Worm (Caenorhabditis elegans) whole organism, young adult: ENCODE data around the gene fbxb-79.

Experiments used
- B0019.2 ChIP-seq: fragments of 200-800 bp; sonication (Bioruptor generic); conservative IDR thresholded peaks from 2 replicates; pipeline ENCODE4 v1.3.6; 2022; ENCODE audit warnings: missing genetic modification reagents, missing genetic modification characterization, missing compliant biosample characterization
- F52B5.7 ChIP-seq: sonication (generic microtip); optimal IDR thresholded peaks from 2 replicates; lab custom pipeline; 2016; ENCODE audit warnings: mild to moderate bottlenecking, missing genetic modification characterization, missing compliant biosample characterization
- K12H6.12 ChIP-seq: fragments of 200-800 bp; sonication (Bioruptor generic); optimal IDR thresholded peaks from 2 replicates; lab custom pipeline; 2018; ENCODE audit warnings: mild to moderate bottlenecking, missing genetic modification characterization, missing compliant biosample characterization
- Y53F4B.3 ChIP-seq: fragments of 200-800 bp; sonication (Bioruptor generic); IDR thresholded peaks from 2 replicates; pipeline ENCODE4 v1.3.6; 2022; ENCODE audit warnings: missing genetic modification reagents, missing genetic modification characterization, missing compliant biosample characterization
- Y53G8AR.9 ChIP-seq: fragments of 200-800 bp; sonication (Bioruptor generic); conservative IDR thresholded peaks from 2 replicates; pipeline ENCODE4 v1.3.6; 2022; ENCODE audit warnings: missing genetic modification reagents, missing genetic modification characterization, missing compliant biosample characterization
- ZK185.1 ChIP-seq: sonication (generic microtip); optimal IDR thresholded peaks from 2 replicates; lab custom pipeline; 2016; ENCODE audit warnings: mild to moderate bottlenecking, missing genetic modification characterization, missing compliant biosample characterization; ENCODE audit not compliant: poor library complexity, severe bottlenecking
- ama-1 ChIP-seq, 3 experiments: fragments of 150-350 bp in 1 of 3; sonication (generic microtip) in 2 of 3; optimal IDR thresholded peaks; 2 replicates each; lab custom pipeline; 2014 to 2018; ENCODE audit warnings: missing biosample characterization in 2 of 3, missing genetic modification characterization in 2 of 3, missing genetic modification reagents in 2 of 3
- aptf-3 ChIP-seq: fragments of 200-800 bp; sonication (Bioruptor generic); IDR thresholded peaks from 2 replicates; pipeline ENCODE4 v1.3.6; 2022; ENCODE audit warnings: missing genetic modification characterization, missing compliant biosample characterization
- athp-1 ChIP-seq: sonication (generic microtip); optimal IDR thresholded peaks from 2 replicates; lab custom pipeline; 2017; ENCODE audit warnings: mild to moderate bottlenecking, missing genetic modification characterization, missing compliant biosample characterization
- attf-6 ChIP-seq: fragments of 200-800 bp; sonication (Bioruptor generic); IDR thresholded peaks from 2 replicates; pipeline ENCODE4 v1.3.6; 2022; ENCODE audit warnings: missing genetic modification reagents, missing genetic modification characterization, missing compliant biosample characterization
- ccch-3 ChIP-seq: fragments of 200-800 bp; sonication (Bioruptor generic); optimal IDR thresholded peaks from 2 replicates; lab custom pipeline; 2018; ENCODE audit warnings: mild to moderate bottlenecking, missing genetic modification characterization, missing compliant biosample characterization
- ceh-91 ChIP-seq: fragments of 200-800 bp; sonication (Bioruptor generic); IDR thresholded peaks from 2 replicates; pipeline ENCODE4 v1.3.6; 2022; ENCODE audit warnings: missing genetic modification reagents, missing genetic modification characterization, missing compliant biosample characterization
- dpl-1 ChIP-seq: fragments of 150-350 bp; optimal IDR thresholded peaks from 2 replicates; lab custom pipeline; 2014; ENCODE audit warnings: missing biosample characterization, missing genetic modification reagents, missing genetic modification characterization
- egl-18 ChIP-seq: fragments of 200-800 bp; sonication (Bioruptor generic); IDR thresholded peaks from 2 replicates; pipeline ENCODE4 v1.3.6; 2022; ENCODE audit warnings: missing genetic modification reagents, missing genetic modification characterization, missing compliant biosample characterization
- egl-44 ChIP-seq: fragments of 200-800 bp; sonication (Bioruptor generic); IDR thresholded peaks from 2 replicates; pipeline ENCODE4 v1.3.6; 2022; ENCODE audit warnings: missing genetic modification reagents, missing genetic modification characterization, missing compliant biosample characterization
- egrh-3 ChIP-seq: fragments of 200-800 bp; sonication (Bioruptor generic); IDR thresholded peaks from 2 replicates; pipeline ENCODE4 v1.3.6; 2022; ENCODE audit warnings: missing genetic modification reagents, missing genetic modification characterization, missing compliant biosample characterization
- ekl-4 ChIP-seq: fragments of 200-800 bp; sonication (Bioruptor generic); IDR thresholded peaks from 2 replicates; pipeline ENCODE4 v1.3.6; 2022; ENCODE audit warnings: missing genetic modification reagents, missing genetic modification characterization, missing compliant biosample characterization
- ets-4 ChIP-seq: fragments of 200-800 bp; sonication (Bioruptor generic); optimal IDR thresholded peaks from 2 replicates; lab custom pipeline; 2018; ENCODE audit warnings: mild to moderate bottlenecking, missing genetic modification characterization, missing compliant biosample characterization
- lin-26 ChIP-seq: fragments of 200-800 bp; sonication (Bioruptor generic); IDR thresholded peaks from 2 replicates; pipeline ENCODE4 v1.3.6; 2022; ENCODE audit warnings: missing genetic modification reagents, missing genetic modification characterization, missing compliant biosample characterization
- lin-40 ChIP-seq: sonication (generic microtip); optimal IDR thresholded peaks from 2 replicates; lab custom pipeline; 2016; ENCODE audit warnings: missing genetic modification characterization, mild to moderate bottlenecking, missing compliant biosample characterization, missing genotype, missing genetic modification reagents
- lin-54 ChIP-seq: fragments of 200-800 bp; sonication (Bioruptor generic); optimal IDR thresholded peaks from 2 replicates; lab custom pipeline; 2018; ENCODE audit warnings: mild to moderate bottlenecking, missing genetic modification characterization, missing compliant biosample characterization
- lir-1 ChIP-seq: fragments of 200-800 bp; sonication (Bioruptor generic); conservative IDR thresholded peaks from 2 replicates; pipeline ENCODE4 v1.3.6; 2022; ENCODE audit warnings: missing genetic modification reagents, missing genetic modification characterization, missing compliant biosample characterization
- lsl-1 ChIP-seq: fragments of 200-800 bp; sonication (Bioruptor generic); optimal IDR thresholded peaks from 2 replicates; lab custom pipeline; 2018; ENCODE audit warnings: mild to moderate bottlenecking, missing genetic modification characterization, moderate library complexity, missing compliant biosample characterization
- mcd-1 ChIP-seq: fragments of 200-800 bp; sonication (Bioruptor generic); IDR thresholded peaks from 2 replicates; pipeline ENCODE4 v1.3.6; 2022; ENCODE audit warnings: missing genetic modification reagents, missing genetic modification characterization, missing compliant biosample characterization
- nhr-27 ChIP-seq: fragments of 200-800 bp; sonication (Bioruptor generic); optimal IDR thresholded peaks from 2 replicates; lab custom pipeline; 2018; ENCODE audit warnings: mild to moderate bottlenecking, missing genetic modification characterization, moderate library complexity, missing compliant biosample characterization
- nhr-80 ChIP-seq: sonication (generic microtip); optimal IDR thresholded peaks from 2 replicates; lab custom pipeline; 2016; ENCODE audit warnings: missing genetic modification characterization, missing compliant biosample characterization
- repo-1 ChIP-seq: sonication (generic microtip); optimal IDR thresholded peaks from 2 replicates; lab custom pipeline; 2017; ENCODE audit warnings: mild to moderate bottlenecking, missing genetic modification characterization, missing compliant biosample characterization
- rpc-1 ChIP-seq, 2 experiments: fragments of 150-350 bp in 1 of 2; sonication (generic microtip) in 1 of 2; optimal IDR thresholded peaks; 2 replicates each; lab custom pipeline; 2014 to 2018; ENCODE audit warnings: missing biosample characterization in 1 of 2, missing genetic modification characterization in 1 of 2, missing genetic modification reagents in 1 of 2, missing genotype in 1 of 2
- sdz-38 ChIP-seq: sonication (generic microtip); optimal IDR thresholded peaks from 2 replicates; lab custom pipeline; 2016; ENCODE audit warnings: missing genotype, missing genetic modification characterization, missing compliant biosample characterization
- sea-2 ChIP-seq: fragments of 200-800 bp; sonication (Bioruptor generic); IDR thresholded peaks from 2 replicates; pipeline ENCODE4 v1.3.6; 2022; ENCODE audit warnings: missing genetic modification characterization, missing compliant biosample characterization
- snpc-4 ChIP-seq, 5 experiments: fragments of 150-350 bp in 1 of 5; sonication (generic microtip) in 4 of 5; optimal IDR thresholded peaks; 2 replicates each; lab custom pipeline; 2014 to 2018; ENCODE audit warnings: missing genetic modification characterization in 5 of 5, missing biosample characterization in 3 of 5, antibody characterized with exemption in 2 of 5, mild to moderate bottlenecking in 2 of 5, missing compliant biosample characterization in 2 of 5, missing genotype in 2 of 5, moderate library complexity in 2 of 5, missing genetic modification reagents in 1 of 5
- somi-1 ChIP-seq: fragments of 200-800 bp; sonication (Bioruptor generic); optimal IDR thresholded peaks from 2 replicates; lab custom pipeline; 2018; ENCODE audit warnings: mild to moderate bottlenecking, missing genetic modification characterization, missing compliant biosample characterization
- tbp1 ChIP-seq: fragments of 200-800 bp; sonication (Bioruptor generic); optimal IDR thresholded peaks from 2 replicates; lab custom pipeline; 2018; ENCODE audit warnings: mild to moderate bottlenecking, missing genetic modification characterization, missing compliant biosample characterization
- unc-62 ChIP-seq: fragments of 150-350 bp; optimal IDR thresholded peaks from 2 replicates; lab custom pipeline; 2014; ENCODE audit warnings: missing biosample characterization, missing genetic modification reagents, missing genetic modification characterization
- zfh-2 ChIP-seq: fragments of 200-800 bp; sonication (Bioruptor generic); conservative IDR thresholded peaks from 2 replicates; pipeline ENCODE4 v1.3.6; 2022; ENCODE audit warnings: missing genetic modification reagents, missing genetic modification characterization, missing compliant biosample characterization
- ztf-25 ChIP-seq: fragments of 200-800 bp; sonication (Bioruptor generic); IDR thresholded peaks from 2 replicates; pipeline ENCODE4 v1.3.6; 2022; ENCODE audit warnings: missing genetic modification reagents, missing genetic modification characterization, missing compliant biosample characterization

The fbxb-79 gene

ce11 chrIV:11178495-11178894 lies 10.8 kb downstream of the fbxb-79 start, which contains the start of gene C08F8.9:
C08F8.9 (minus strand) TSS chrIV:11178595.
- TF ChIP-seq egl-18 (GFP tag; lab: Robert Waterston, UW) (no peak), B0019.2 (GFP tag; lab: Robert Waterston, UW) (no peak), zfh-2 (GFP tag; lab: Robert Waterston, UW) (no peak), lin-54 (GFP tag; lab: Kevin White, UChicago) (no peak), K12H6.12 (tag; lab: Kevin White, UChicago) (no peak), F52B5.7 (tag; lab: Kevin White, UChicago) (no peak), attf-6 (GFP tag; lab: Robert Waterston, UW) (no peak), Y53G8AR.9 (GFP tag; lab: Robert Waterston, UW) (no peak), Y53F4B.3 (GFP tag; lab: Robert Waterston, UW) (no peak), aptf-3 (GFP tag; lab: Robert Waterston, UW) (no peak), snpc-4 (GFP tag; optimal IDR thresholded peaks at IDR 0.05; lab: Kevin White, UChicago) (no peak), snpc-4 (tag; optimal IDR thresholded peaks at IDR 0.05; lab: Kevin White, UChicago) (no peak), ZK185.1 (no peak), sea-2 (GFP tag; lab: Robert Waterston, UW) (no peak), nhr-80 (tag; lab: Kevin White, UChicago) (no peak), ztf-25 (GFP tag; lab: Robert Waterston, UW) (no peak), ets-4 (no peak), lsl-1 (GFP tag; lab: Kevin White, UChicago) (no peak)

- no peak for TF ChIP-seq mcd-1 (GFP tag; lab: Robert Waterston, UW)
- no peak for TF ChIP-seq unc-62
- no peak for TF ChIP-seq nhr-27 (tag; lab: Kevin White, UChicago)
- no peak for TF ChIP-seq somi-1
- no peak for TF ChIP-seq dpl-1 (GFP tag; lab: Kevin White, UChicago)
- TF ChIP-seq ama-1 (optimal IDR thresholded peaks at IDR 0.05; lab: Kevin White, UChicago) = no peak
- TF ChIP-seq ama-1 (GFP tag; optimal IDR thresholded peaks at IDR 0.05; lab: Kevin White, UChicago) = no peak
- no peak for TF ChIP-seq sdz-38 (tag; lab: Kevin White, UChicago)
- no peak for TF ChIP-seq egrh-3 (GFP tag; lab: Robert Waterston, UW)
- no peak for TF ChIP-seq athp-1 (tag; lab: Kevin White, UChicago)
Observed at ce11 chrIV:11176967-11177366, 12.3 kb downstream of the fbxb-79 start, which contains the start of gene rap-3. rap-3 (plus strand) TSS chrIV:11177267.

- TF ChIP-seq egl-44 (GFP tag; lab: Robert Waterston, UW) (no peak), ccch-3 (GFP tag; lab: Kevin White, UChicago) (no peak), sea-2 (GFP tag; lab: Robert Waterston, UW) (no peak), lir-1 (GFP tag; lab: Robert Waterston, UW) (no peak), repo-1 (tag; lab: Kevin White, UChicago) (no peak), ztf-25 (GFP tag; lab: Robert Waterston, UW) (no peak), lin-40 (tag; lab: Kevin White, UChicago) (no peak)
Observed at ce11 chrIV:11174772-11175171, 14.5 kb downstream of the fbxb-79 start.

- TF ChIP-seq lin-26 (no peak), tbp1 (GFP tag; lab: Kevin White, UChicago) (no peak), ceh-91 (GFP tag; lab: Robert Waterston, UW) (no peak), ekl-4 (GFP tag; lab: Robert Waterston, UW) (no peak), rpc-1 (optimal IDR thresholded peaks at IDR 0.05; lab: Kevin White, UChicago) (no peak), rpc-1 (tag; optimal IDR thresholded peaks at IDR 0.05; lab: Kevin White, UChicago) (no peak)
Observed at ce11 chrIV:11169652-11170051, 19.7 kb downstream of the fbxb-79 start, which contains the start of gene nhr-67. nhr-67 (plus strand) TSS chrIV:11169748.
